Fruit fly (Drosophila melanogaster) Kc167 (cell line): Measurements from ENCODE around the gene pigeon.

Source experiments
- Myc ChIP-seq: fragments of >200 bp; optimal IDR thresholded peaks from 2 replicates; lab custom pipeline; 2017; ENCODE audit warnings: missing external identifiers
- Sin3A ChIP-seq: fragments of >200 bp; optimal IDR thresholded peaks from 2 replicates; lab custom pipeline; 2018; ENCODE audit warnings: missing external identifiers
- h ChIP-seq: fragments of >200 bp; optimal IDR thresholded peaks from 3 replicates; lab custom pipeline; 2018; ENCODE audit warnings: missing external identifiers
- insv ChIP-seq: fragments of >200 bp; optimal IDR thresholded peaks from 3 replicates; lab custom pipeline; 2018; ENCODE audit warnings: missing external identifiers
- psq ChIP-seq: fragments of >200 bp; optimal IDR thresholded peaks from 2 replicates; lab custom pipeline; 2017; ENCODE audit warnings: missing external identifiers
- ttk ChIP-seq: sonication (Bioruptor generic); optimal IDR thresholded peaks from 2 replicates; lab custom pipeline; 2017; ENCODE audit warnings: missing external identifiers

Gene pigeon

dm6 chr2L:19185676-19186239 lies at the start of gene pigeon, which contains the start of gene gammaTub37C:
TSS of gene pigeon (plus strand) at chr2L:19186043.
TSS of gene gammaTub37C (minus strand) at chr2L:19185726.
- TF ChIP-seq h (lab: Kevin White, UChicago) (no peak), insv (no peak), psq (lab: Kevin White, UChicago) (no peak), Myc (no peak), ttk (no peak), Sin3A (lab: Kevin White, UChicago) (no peak)

- TF ChIP-seq h (lab: Kevin White, UChicago), result no peak
- no peak for TF ChIP-seq psq (lab: Kevin White, UChicago)
- no peak for TF ChIP-seq Myc
- TF ChIP-seq insv, result no peak
- no peak for TF ChIP-seq Sin3A (lab: Kevin White, UChicago)
These were observed 49.1 kb upstream of the pigeon start for dm6 chr2L:19136735-19137134.

- TF ChIP-seq h (lab: Kevin White, UChicago) (no peak), insv (no peak), psq (lab: Kevin White, UChicago) (no peak), Sin3A (lab: Kevin White, UChicago) (no peak)
These were observed 48.1 kb upstream of the pigeon start for dm6 chr2L:19137494-19138360.

dm6 chr2L:19138361-19139041 lies 47.3 kb upstream of the pigeon start:
- TF ChIP-seq insv (no peak), ttk (no peak), Sin3A (lab: Kevin White, UChicago) (no peak), h (lab: Kevin White, UChicago) (no peak)

- no peak for TF ChIP-seq psq (lab: Kevin White, UChicago)
- TF ChIP-seq ttk, result no peak
- TF ChIP-seq Sin3A (lab: Kevin White, UChicago), result no peak
- TF ChIP-seq Myc, result no peak
- no peak for TF ChIP-seq insv
- no peak for TF ChIP-seq h (lab: Kevin White, UChicago)
These were observed 46.1 kb upstream of the pigeon start for dm6 chr2L:19139751-19140150.

dm6 chr2L:19140257-19140983 lies 45.4 kb upstream of the pigeon start:
- TF ChIP-seq insv (no peak), ttk (no peak), Myc (no peak), psq (lab: Kevin White, UChicago) (no peak), Sin3A (lab: Kevin White, UChicago) (no peak), h (lab: Kevin White, UChicago) (no peak)

- no peak for TF ChIP-seq h (lab: Kevin White, UChicago)
- no peak for TF ChIP-seq insv
- TF ChIP-seq ttk, result no peak
- no peak for TF ChIP-seq psq (lab: Kevin White, UChicago)
- TF ChIP-seq Sin3A (lab: Kevin White, UChicago), result no peak
- no peak for TF ChIP-seq Myc
These were observed 44.9 kb upstream of the pigeon start for dm6 chr2L:19140984-19141262.

- TF ChIP-seq h (lab: Kevin White, UChicago), result no peak
- no peak for TF ChIP-seq Myc
- TF ChIP-seq insv, result no peak
- TF ChIP-seq Sin3A (lab: Kevin White, UChicago), result no peak
- TF ChIP-seq psq (lab: Kevin White, UChicago), result no peak
- TF ChIP-seq ttk, result no peak
These were observed 44.3 kb upstream of the pigeon start for dm6 chr2L:19141435-19142126.

- TF ChIP-seq h (lab: Kevin White, UChicago), result no peak
- TF ChIP-seq psq (lab: Kevin White, UChicago), result no peak
- TF ChIP-seq Sin3A (lab: Kevin White, UChicago), result no peak
- no peak for TF ChIP-seq ttk
- no peak for TF ChIP-seq Myc
- TF ChIP-seq insv, result no peak
These were observed 43.5 kb upstream of the pigeon start for dm6 chr2L:19142176-19142870.

- TF ChIP-seq ttk (no peak), insv (no peak), Myc (no peak), h (lab: Kevin White, UChicago) (no peak), psq (lab: Kevin White, UChicago) (no peak), Sin3A (lab: Kevin White, UChicago) (no peak)
These were observed 41.7 kb upstream of the pigeon start for dm6 chr2L:19144115-19144514.

dm6 chr2L:19146047-19146446 lies 39.8 kb upstream of the pigeon start:
- TF ChIP-seq ttk (no peak), Sin3A (lab: Kevin White, UChicago) (no peak), insv (no peak)
